Worm (Caenorhabditis elegans) whole organism, L2 larva: ENCODE data around the gene R07A4.4.

Source experiments
- C34F6.9 ChIP-seq: fragments of 150-350 bp; optimal IDR thresholded peaks from 2 replicates; lab custom pipeline; 2014; ENCODE audit warnings: missing biosample characterization, missing genetic modification characterization
- F13H6.1 ChIP-seq: sonication (generic microtip); optimal IDR thresholded peaks from 2 replicates; lab custom pipeline; 2016; ENCODE audit warnings: missing genetic modification characterization, missing compliant biosample characterization
- R02D3.7 ChIP-seq: fragments of 150-350 bp; optimal IDR thresholded peaks from 2 replicates; lab custom pipeline; 2014; ENCODE audit warnings: missing biosample characterization, missing genetic modification characterization
- Y55F3AM.14 ChIP-seq: fragments of 200-800 bp; sonication (Bioruptor generic); optimal IDR thresholded peaks from 2 replicates; lab custom pipeline; 2018; ENCODE audit warnings: mild to moderate bottlenecking, missing genetic modification characterization, missing compliant biosample characterization
- ZK546.5 ChIP-seq: sonication (generic microtip); optimal IDR thresholded peaks from 2 replicates; lab custom pipeline; 2017; ENCODE audit warnings: missing biosample characterization, missing genetic modification characterization
- aly-2 ChIP-seq: fragments of 150-350 bp; optimal IDR thresholded peaks from 2 replicates; lab custom pipeline; 2014; ENCODE audit warnings: missing biosample characterization, missing genetic modification characterization
- ama-1 ChIP-seq: fragments of 150-350 bp; optimal IDR thresholded peaks from 2 replicates; lab custom pipeline; 2018; ENCODE audit warnings: inconsistent platforms
- blmp-1 ChIP-seq: sonication (generic microtip); optimal IDR thresholded peaks from 2 replicates; lab custom pipeline; 2017; ENCODE audit warnings: missing genetic modification characterization, mild to moderate bottlenecking, missing compliant biosample characterization, antibody characterized with exemption, moderate library complexity; ENCODE audit not compliant: insufficient read depth
- ceh-16 ChIP-seq: fragments of 150-350 bp; optimal IDR thresholded peaks from 2 replicates; lab custom pipeline; 2014; ENCODE audit warnings: missing biosample characterization, missing genetic modification characterization
- ceh-82 ChIP-seq: fragments of 150-350 bp; optimal IDR thresholded peaks from 2 replicates; lab custom pipeline; 2014; ENCODE audit warnings: missing biosample characterization, missing genetic modification characterization
- crh-2 ChIP-seq: sonication (generic microtip); optimal IDR thresholded peaks from 2 replicates; lab custom pipeline; 2017; ENCODE audit warnings: missing biosample characterization, missing genetic modification characterization
- dmd-4 ChIP-seq: sonication (generic microtip); optimal IDR thresholded peaks from 2 replicates; lab custom pipeline; 2017; ENCODE audit warnings: missing biosample characterization, missing genetic modification characterization
- egl-27 ChIP-seq: sonication (generic microtip); optimal IDR thresholded peaks from 3 replicates; lab custom pipeline; 2017; ENCODE audit warnings: missing biosample characterization, missing genetic modification reagents, missing genetic modification characterization
- elt-3 ChIP-seq: sonication (generic microtip); optimal IDR thresholded peaks from 2 replicates; lab custom pipeline; 2017; ENCODE audit warnings: missing biosample characterization, missing genetic modification characterization
- fos-1 ChIP-seq: fragments of 150-350 bp; optimal IDR thresholded peaks from 2 replicates; lab custom pipeline; 2014; ENCODE audit warnings: missing biosample characterization, missing genetic modification characterization
- gmeb-1 ChIP-seq: fragments of 150-350 bp; optimal IDR thresholded peaks from 2 replicates; lab custom pipeline; 2014; ENCODE audit warnings: missing biosample characterization, missing genetic modification characterization
- lin-11 ChIP-seq: fragments of 150-350 bp; sonication (generic microtip); optimal IDR thresholded peaks from 2 replicates; lab custom pipeline; 2014; ENCODE audit warnings: missing biosample characterization, missing genetic modification characterization, inconsistent platforms, mixed read lengths
- lin-13 ChIP-seq: fragments of 150-350 bp; optimal IDR thresholded peaks from 2 replicates; lab custom pipeline; 2014; ENCODE audit warnings: missing biosample characterization, missing genetic modification reagents, missing genetic modification characterization
- lin-39 ChIP-seq: fragments of 150-350 bp; optimal IDR thresholded peaks from 2 replicates; lab custom pipeline; 2014; ENCODE audit warnings: missing biosample characterization, missing genetic modification reagents, missing genetic modification characterization
- lsy-2 ChIP-seq, 2 experiments: fragments of 150-350 bp in 1 of 2; sonication (generic microtip) in 1 of 2; optimal IDR thresholded peaks; 2 replicates each; lab custom pipeline; 2014 to 2017; ENCODE audit warnings: missing biosample characterization in 2 of 2, missing genetic modification characterization in 2 of 2
- mab-5 ChIP-seq: fragments of 150-350 bp; optimal IDR thresholded peaks from 2 replicates; lab custom pipeline; 2014; ENCODE audit warnings: missing biosample characterization, missing genetic modification characterization
- mbf-1 ChIP-seq: sonication (generic microtip); optimal IDR thresholded peaks from 2 replicates; lab custom pipeline; 2017; ENCODE audit warnings: missing biosample characterization, missing genetic modification characterization
- mdl-1 ChIP-seq, 2 experiments: fragments of 150-350 bp in 1 of 2; sonication (generic microtip) in 1 of 2; optimal IDR thresholded peaks; 2 replicates each; lab custom pipeline; 2017; ENCODE audit warnings: missing biosample characterization in 2 of 2, missing genetic modification characterization in 2 of 2
- nhr-10 ChIP-seq: sonication (generic microtip); optimal IDR thresholded peaks from 2 replicates; lab custom pipeline; 2017; ENCODE audit warnings: missing biosample characterization, missing genetic modification characterization
- nhr-11 ChIP-seq: fragments of 150-350 bp; optimal IDR thresholded peaks from 2 replicates; lab custom pipeline; 2014; ENCODE audit warnings: missing biosample characterization, missing genetic modification characterization
- nhr-129 ChIP-seq: fragments of 150-350 bp; optimal IDR thresholded peaks from 2 replicates; lab custom pipeline; 2014; ENCODE audit warnings: missing biosample characterization, missing genetic modification characterization
- nhr-21 ChIP-seq: fragments of 150-350 bp; optimal IDR thresholded peaks from 2 replicates; lab custom pipeline; 2014; ENCODE audit warnings: missing biosample characterization, missing genetic modification characterization
- nhr-23 ChIP-seq: fragments of 150-350 bp; optimal IDR thresholded peaks from 2 replicates; lab custom pipeline; 2014; ENCODE audit warnings: missing biosample characterization, missing genetic modification reagents, missing genetic modification characterization
- nhr-237 ChIP-seq: fragments of 150-350 bp; optimal IDR thresholded peaks from 2 replicates; lab custom pipeline; 2014; ENCODE audit warnings: missing biosample characterization, missing genetic modification characterization
- nhr-25 ChIP-seq: fragments of 150-350 bp; sonication (generic microtip); optimal IDR thresholded peaks from 3 replicates; lab custom pipeline; 2014; ENCODE audit warnings: missing biosample characterization, missing genetic modification characterization
- nhr-6 ChIP-seq: fragments of 150-350 bp; optimal IDR thresholded peaks from 2 replicates; lab custom pipeline; 2014; ENCODE audit warnings: missing biosample characterization, missing genetic modification characterization
- nhr-77 ChIP-seq: fragments of 150-350 bp; optimal IDR thresholded peaks from 2 replicates; lab custom pipeline; 2014; ENCODE audit warnings: missing biosample characterization, missing genetic modification characterization
- sem-4 ChIP-seq: fragments of 150-350 bp; optimal IDR thresholded peaks from 2 replicates; lab custom pipeline; 2014; ENCODE audit warnings: missing biosample characterization, missing genetic modification reagents, missing genetic modification characterization
- skn-1 ChIP-seq: sonication (generic microtip); optimal IDR thresholded peaks from 2 replicates; lab custom pipeline; 2017; ENCODE audit warnings: missing biosample characterization, missing genetic modification characterization
- sma-3 ChIP-seq: sonication (generic microtip); optimal IDR thresholded peaks from 2 replicates; lab custom pipeline; 2016; ENCODE audit warnings: missing genetic modification reagents, missing genetic modification characterization, missing compliant biosample characterization
- sma-9 ChIP-seq, 2 experiments: fragments of 150-350 bp in 1 of 2; sonication (generic microtip) in 1 of 2; optimal IDR thresholded peaks; 2 replicates each; lab custom pipeline; 2014 to 2016; ENCODE audit warnings: missing genetic modification characterization in 2 of 2, mild to moderate bottlenecking in 1 of 2, missing biosample characterization in 1 of 2, missing compliant biosample characterization in 1 of 2, missing genetic modification reagents in 1 of 2, moderate library complexity in 1 of 2
- snpc-4 ChIP-seq: fragments of 150-350 bp; optimal IDR thresholded peaks from 2 replicates; lab custom pipeline; 2014; ENCODE audit warnings: missing biosample characterization, missing genetic modification characterization
- unc-39 ChIP-seq: fragments of 150-350 bp; optimal IDR thresholded peaks from 2 replicates; lab custom pipeline; 2014; ENCODE audit warnings: missing biosample characterization, missing genetic modification characterization
- unc-55 ChIP-seq: fragments of 150-350 bp; sonication (generic microtip); optimal IDR thresholded peaks from 3 replicates; lab custom pipeline; 2014; ENCODE audit warnings: missing biosample characterization, missing genetic modification reagents, missing genetic modification characterization
- zag-1 ChIP-seq: fragments of 150-350 bp; optimal IDR thresholded peaks from 2 replicates; lab custom pipeline; 2014; ENCODE audit warnings: missing biosample characterization, missing genetic modification characterization
- ztf-4 ChIP-seq: fragments of 150-350 bp; optimal IDR thresholded peaks from 2 replicates; lab custom pipeline; 2014; ENCODE audit warnings: missing biosample characterization, missing genetic modification characterization

R07A4.4 gene

ce11 chrX:10772165-10772584 lies 14.7 kb upstream of the R07A4.4 start (continued):
- no peak for TF ChIP-seq mbf-1 (tag; lab: Kevin White, UChicago)
- no peak for TF ChIP-seq nhr-23 (tag; lab: Kevin White, UChicago)
- peak in 1 of 2 experiments; percentile 20 for TF ChIP-seq mdl-1 (tag; optimal IDR thresholded peaks at IDR 0.05; lab: Kevin White, UChicago)
- peak; percentile 80 for TF ChIP-seq ztf-4 (tag; lab: Kevin White, UChicago)
- peak; percentile 85 for TF ChIP-seq sma-3 (GFP tag; lab: Kevin White, UChicago)
- peak; percentile 61 for TF ChIP-seq egl-27 (tag; lab: Kevin White, UChicago)
- TF ChIP-seq aly-2 (tag; lab: Kevin White, UChicago) = no peak
- TF ChIP-seq skn-1 = no peak
- TF ChIP-seq zag-1 = no peak
- peak; percentile 6 for TF ChIP-seq lin-13 (GFP tag; lab: Kevin White, UChicago)
- no peak for TF ChIP-seq elt-3 (tag; lab: Kevin White, UChicago)
- peak; percentile 52 for TF ChIP-seq C34F6.9 (tag; lab: Kevin White, UChicago)
- no peak for TF ChIP-seq snpc-4 (tag; lab: Kevin White, UChicago)
- no peak for TF ChIP-seq nhr-11 (tag; lab: Kevin White, UChicago)
- peak; percentile 18 for TF ChIP-seq blmp-1 (tag; lab: Kevin White, UChicago)
- peak; percentile 70 for TF ChIP-seq gmeb-1 (tag; lab: Kevin White, UChicago)
- TF ChIP-seq sma-9 (GFP tag; optimal IDR thresholded peaks at IDR 0.05; lab: Kevin White, UChicago) = peak; percentile 100
- no peak for TF ChIP-seq sma-9 (tag; optimal IDR thresholded peaks at IDR 0.05; lab: Kevin White, UChicago)
- TF ChIP-seq nhr-10 = no peak
- no peak for TF ChIP-seq nhr-77
- TF ChIP-seq lin-39 (tag; lab: Kevin White, UChicago) = peak; percentile 9
- no peak for TF ChIP-seq unc-39
- peak; percentile 94 for TF ChIP-seq nhr-129 (tag; lab: Kevin White, UChicago)

DNA sequence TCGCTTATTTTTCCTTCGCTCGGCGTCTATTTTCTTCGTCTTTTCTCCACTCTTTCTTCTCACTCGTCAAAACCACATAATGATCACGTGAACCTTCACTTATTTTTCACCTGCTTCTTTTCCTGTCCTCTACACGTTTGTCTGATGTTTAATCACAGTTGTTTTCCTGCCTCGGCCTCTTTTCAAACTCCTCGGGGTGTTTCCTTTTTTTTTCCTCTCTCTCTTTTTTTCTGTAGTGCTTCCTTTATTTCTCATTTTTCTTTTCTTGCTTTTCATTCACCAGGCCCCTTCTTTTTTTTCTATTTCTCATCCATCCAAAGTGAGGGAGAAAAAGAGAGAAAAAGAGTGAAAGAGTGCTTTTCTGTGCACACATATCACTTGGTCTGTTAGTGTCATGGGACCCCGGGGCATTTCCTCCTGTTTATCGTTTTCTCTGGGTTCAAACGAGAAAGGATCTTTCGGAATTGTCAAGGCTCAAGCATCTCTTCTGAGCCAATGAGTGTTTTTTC lies 13.5 kb upstream of the R07A4.4 start:
- TF ChIP-seq snpc-4 (tag; lab: Kevin White, UChicago) (peak; percentile 55), nhr-6 (peak; percentile 83), Y55F3AM.14 (GFP tag; lab: Kevin White, UChicago) (peak; percentile 89), ceh-82 (no peak), ztf-4 (tag; lab: Kevin White, UChicago) (peak; percentile 66), lin-39 (tag; lab: Kevin White, UChicago) (peak; percentile 46), lin-11 (tag; lab: Kevin White, UChicago) (peak; percentile 33), sma-3 (GFP tag; lab: Kevin White, UChicago) (peak; percentile 87), C34F6.9 (tag; lab: Kevin White, UChicago) (peak; percentile 95), zag-1 (peak; percentile 86), egl-27 (tag; lab: Kevin White, UChicago) (peak; percentile 89), sem-4 (tag; lab: Kevin White, UChicago) (peak; percentile 96), ceh-16 (tag; lab: Kevin White, UChicago) (no peak), lin-13 (GFP tag; lab: Kevin White, UChicago) (peak; percentile 64), mdl-1 (tag; optimal IDR thresholded peaks at IDR 0.05; lab: Kevin White, UChicago) (peak; percentile 30 to 79), nhr-10 (no peak), lsy-2 (tag; optimal IDR thresholded peaks at IDR 0.05; lab: Kevin White, UChicago) (peak; percentile 40 to 90), ama-1 (lab: Kevin White, UChicago) (peak; percentile 59), nhr-11 (tag; lab: Kevin White, UChicago) (peak; percentile 22), F13H6.1 (tag; lab: Kevin White, UChicago) (peak; percentile 97), fos-1 (tag; lab: Kevin White, UChicago) (peak; percentile 56), gmeb-1 (tag; lab: Kevin White, UChicago) (peak; percentile 62), unc-55 (GFP tag; lab: Kevin White, UChicago) (peak; percentile 86), nhr-21 (tag; lab: Kevin White, UChicago) (peak; percentile 86), nhr-25 (tag; lab: Kevin White, UChicago) (peak; percentile 84), crh-2 (tag; lab: Kevin White, UChicago) (peak; percentile 90), nhr-129 (tag; lab: Kevin White, UChicago) (peak; percentile 90), nhr-237 (tag; lab: Kevin White, UChicago) (no peak), mbf-1 (tag; lab: Kevin White, UChicago) (no peak), mab-5 (tag; lab: Kevin White, UChicago) (peak; percentile 87), blmp-1 (tag; lab: Kevin White, UChicago) (peak; percentile 95), dmd-4 (no peak), R02D3.7 (no peak), ZK546.5 (tag; lab: Kevin White, UChicago) (no peak), sma-9 (GFP tag; optimal IDR thresholded peaks at IDR 0.05; lab: Kevin White, UChicago) (peak; percentile 99), sma-9 (tag; optimal IDR thresholded peaks at IDR 0.05; lab: Kevin White, UChicago) (no peak), nhr-77 (no peak)
- TF ChIP-seq, all 48 proteins: peak for 27
